Worm (Caenorhabditis elegans): ENCODE results near the gene H06A10.1.

The H06A10.1 gene

DNA sequence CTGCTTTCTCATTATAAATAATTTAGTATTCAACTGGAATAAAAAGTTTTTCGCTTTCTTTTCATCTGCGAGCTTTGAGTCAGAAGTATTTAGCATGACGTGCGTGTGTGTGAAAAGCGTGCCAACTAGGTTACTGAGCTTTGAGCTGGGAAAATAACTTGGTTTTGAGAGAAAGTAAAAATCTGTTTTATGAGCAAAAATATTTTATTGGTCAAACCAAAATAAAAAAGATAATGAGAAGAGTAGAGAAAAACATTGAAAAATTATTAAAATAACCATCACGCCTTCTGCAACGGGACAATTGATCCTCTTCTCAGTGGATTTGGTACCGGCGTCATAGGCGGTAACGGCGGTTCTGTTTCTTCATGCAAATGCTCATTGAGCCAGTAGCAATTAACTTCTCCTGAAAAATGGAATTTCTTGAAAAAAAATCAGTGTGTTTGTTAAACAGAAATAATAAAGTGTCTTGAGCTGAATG lies 37.2 kb downstream of the H06A10.1 start:
- TF ChIP-seq ceh-36 (tag; optimal IDR thresholded peaks at IDR 0.05), result no peak
- no peak for TF ChIP-seq tbx-37 (GFP tag; conservative IDR thresholded peaks at IDR 0.05)
- no peak for TF ChIP-seq sea-1 (GFP tag; conservative IDR thresholded peaks at IDR 0.05)
- TF ChIP-seq hmg-4 (GFP tag; optimal IDR thresholded peaks at IDR 0.05), result no peak
- TF ChIP-seq B0310.2 (tag; optimal IDR thresholded peaks at IDR 0.05), result no peak
- TF ChIP-seq tra-4 (tag; optimal IDR thresholded peaks at IDR 0.05), result no peak
- TF ChIP-seq tbx-11 (GFP tag; IDR thresholded peaks at IDR 0.05), result no peak
- TF ChIP-seq F13C5.2 (tag; optimal IDR thresholded peaks at IDR 0.05), result no peak
- no peak for TF ChIP-seq scrt-1 (GFP tag; IDR thresholded peaks at IDR 0.05)
- TF ChIP-seq ceh-13 (GFP tag; optimal IDR thresholded peaks at IDR 0.05), result no peak
- no peak for TF ChIP-seq aly-1 (tag; optimal IDR thresholded peaks at IDR 0.05)
- no peak for TF ChIP-seq ama-1 (optimal IDR thresholded peaks at IDR 0.05)
- no peak for TF ChIP-seq flt-1 (GFP tag; IDR thresholded peaks at IDR 0.05)
- no peak for TF ChIP-seq hnd-1 (tag; optimal IDR thresholded peaks at IDR 0.05)

DNA sequence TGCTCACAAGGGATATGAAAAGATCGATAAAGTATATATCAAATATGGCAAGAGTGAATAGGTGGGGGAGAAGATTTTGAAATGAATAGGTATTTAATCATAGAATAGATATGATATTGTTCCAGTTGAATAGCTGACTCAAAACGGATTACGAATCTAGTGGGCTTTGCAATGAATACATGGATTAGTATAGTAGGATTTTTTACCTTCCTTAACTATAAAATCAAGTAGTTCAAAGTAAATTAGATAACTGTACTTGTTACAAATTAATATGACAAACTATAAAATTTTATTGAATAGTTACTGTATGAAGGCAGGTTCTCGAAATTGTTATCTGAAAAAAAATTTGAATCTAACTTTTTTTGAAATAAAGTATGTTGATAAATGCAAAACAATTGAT lies 43.6 kb downstream of the H06A10.1 start, which contains the start of gene odr-1:
TSS of gene odr-1 (minus strand) at position 101 of the 400 bp plus-strand sequence.
- no peak for TF ChIP-seq F13C5.2 (tag; optimal IDR thresholded peaks at IDR 0.05)
- TF ChIP-seq sea-1 (GFP tag; conservative IDR thresholded peaks at IDR 0.05), result no peak
- no peak for TF ChIP-seq pes-1 (GFP tag; IDR thresholded peaks at IDR 0.05)
- no peak for TF ChIP-seq ceh-13 (GFP tag; optimal IDR thresholded peaks at IDR 0.05)
- no peak for TF ChIP-seq tbx-37 (GFP tag; conservative IDR thresholded peaks at IDR 0.05)
- no peak for TF ChIP-seq tra-4 (tag; optimal IDR thresholded peaks at IDR 0.05)

DNA sequence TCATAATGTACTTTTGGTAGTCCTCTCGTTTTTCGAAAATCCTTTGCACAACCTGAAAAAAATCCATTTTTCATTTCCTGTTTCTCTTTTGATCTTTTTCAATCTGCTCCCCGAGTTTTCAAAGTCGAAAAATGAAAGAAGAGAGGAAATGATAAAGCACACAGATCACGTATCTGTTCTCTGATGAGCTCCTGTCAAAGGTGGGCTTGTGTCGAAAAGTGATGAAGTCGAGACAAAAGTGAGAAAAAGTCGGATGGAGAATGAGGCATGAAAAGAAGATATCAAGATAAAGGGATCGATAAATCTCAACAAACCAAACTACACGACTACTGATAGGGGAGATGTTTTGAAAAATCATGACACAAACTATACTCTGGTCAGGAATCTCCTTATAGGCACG lies 47.8 kb downstream of the H06A10.1 start:
- TF ChIP-seq pes-1 (GFP tag; IDR thresholded peaks at IDR 0.05) (no peak), tbx-37 (GFP tag; conservative IDR thresholded peaks at IDR 0.05) (no peak), hmbx-1 (tag; optimal IDR thresholded peaks at IDR 0.05) (no peak)

DNA sequence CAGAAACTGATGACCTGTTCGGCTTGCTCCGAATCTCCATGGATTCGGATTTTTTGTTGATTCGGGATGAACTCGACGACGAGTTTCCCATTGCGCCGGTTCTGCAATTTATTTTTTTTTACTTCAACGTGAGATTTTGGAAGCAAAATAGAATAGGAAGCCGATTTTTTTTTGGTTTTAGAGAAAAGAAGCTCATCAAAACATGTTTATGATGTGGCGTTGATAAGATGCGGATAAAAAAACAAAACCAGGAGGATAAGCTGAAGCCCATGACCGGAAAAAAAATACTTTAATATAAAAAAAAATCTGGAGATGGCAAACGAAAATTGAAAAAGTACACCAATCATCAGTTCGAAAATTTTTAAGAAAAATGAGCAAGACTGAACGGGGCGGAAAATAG lies 48.7 kb downstream of the H06A10.1 start, which contains the start of gene glb-20:
TSS of gene glb-20 (minus strand) at position 101 of the 400 bp plus-strand sequence.
- TF ChIP-seq ceh-36 (tag; optimal IDR thresholded peaks at IDR 0.05) (no peak), pes-1 (GFP tag; IDR thresholded peaks at IDR 0.05) (no peak), ets-7 (tag; optimal IDR thresholded peaks at IDR 0.05) (no peak), ama-1 (optimal IDR thresholded peaks at IDR 0.05) (no peak), B0310.2 (tag; optimal IDR thresholded peaks at IDR 0.05) (no peak), hmbx-1 (tag; optimal IDR thresholded peaks at IDR 0.05) (no peak), tbx-37 (GFP tag; conservative IDR thresholded peaks at IDR 0.05) (no peak)

DNA sequence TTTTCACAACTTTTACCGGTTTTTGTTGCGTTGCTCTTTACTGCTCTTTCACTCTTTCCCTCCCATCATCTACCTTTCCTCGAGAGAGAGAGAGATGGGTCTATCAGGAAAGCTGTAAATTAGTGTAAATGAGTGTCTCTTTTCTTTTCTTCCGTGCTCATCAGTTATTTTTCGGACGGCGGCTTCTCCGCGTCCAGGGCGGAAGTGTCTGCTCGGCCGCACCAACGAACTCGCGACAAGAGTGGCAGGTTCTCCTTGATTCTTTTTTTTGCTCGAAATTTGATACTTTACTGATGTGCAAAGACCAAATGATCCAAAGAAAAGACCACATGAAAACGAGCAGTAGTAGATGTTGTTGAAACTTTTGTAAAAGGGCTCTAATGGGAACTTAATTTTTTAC lies 51.3 kb downstream of the H06A10.1 start:
- no peak for TF ChIP-seq ama-1 (optimal IDR thresholded peaks at IDR 0.05)
- TF ChIP-seq hnd-1 (tag; optimal IDR thresholded peaks at IDR 0.05), result no peak
- no peak for TF ChIP-seq ets-7 (tag; optimal IDR thresholded peaks at IDR 0.05)
- no peak for TF ChIP-seq tbx-11 (GFP tag; IDR thresholded peaks at IDR 0.05)
- TF ChIP-seq sea-1 (GFP tag; conservative IDR thresholded peaks at IDR 0.05), result no peak
- no peak for TF ChIP-seq B0310.2 (tag; optimal IDR thresholded peaks at IDR 0.05)
- no peak for TF ChIP-seq scrt-1 (GFP tag; IDR thresholded peaks at IDR 0.05)
- no peak for TF ChIP-seq tbx-37 (GFP tag; conservative IDR thresholded peaks at IDR 0.05)
- no peak for TF ChIP-seq flt-1 (GFP tag; IDR thresholded peaks at IDR 0.05)
- no peak for TF ChIP-seq pes-1 (GFP tag; IDR thresholded peaks at IDR 0.05)
- TF ChIP-seq hmbx-1 (tag; optimal IDR thresholded peaks at IDR 0.05), result no peak
- no peak for TF ChIP-seq ceh-13 (GFP tag; optimal IDR thresholded peaks at IDR 0.05)
- TF ChIP-seq hmg-4 (GFP tag; optimal IDR thresholded peaks at IDR 0.05), result no peak
- TF ChIP-seq ceh-36 (tag; optimal IDR thresholded peaks at IDR 0.05), result no peak
- no peak for TF ChIP-seq tra-4 (tag; optimal IDR thresholded peaks at IDR 0.05)
- no peak for TF ChIP-seq aly-1 (tag; optimal IDR thresholded peaks at IDR 0.05)
- TF ChIP-seq F13C5.2 (tag; optimal IDR thresholded peaks at IDR 0.05), result no peak
